Worm (Caenorhabditis elegans) whole organism, late embryonic: ENCODE data around the gene osm-10.

Experiments
- C38D4.7 ChIP-seq: fragments of 200-800 bp; sonication (Bioruptor generic); optimal IDR thresholded peaks from 2 replicates; lab custom pipeline; 2018; ENCODE audit warnings: mild to moderate bottlenecking, missing genetic modification characterization, moderate library complexity, missing compliant biosample characterization
- F13H6.1 ChIP-seq: sonication (generic microtip); optimal IDR thresholded peaks from 2 replicates; lab custom pipeline; 2016; ENCODE audit warnings: missing genetic modification characterization, missing compliant biosample characterization
- K02D7.2 ChIP-seq: sonication (generic microtip); optimal IDR thresholded peaks from 2 replicates; lab custom pipeline; 2017; ENCODE audit warnings: mild to moderate bottlenecking, missing genetic modification characterization, missing compliant biosample characterization
- K09A11.1 ChIP-seq: sonication (generic microtip); optimal IDR thresholded peaks from 2 replicates; lab custom pipeline; 2017; ENCODE audit warnings: antibody characterized with exemption, mild to moderate bottlenecking, missing genetic modification characterization, missing compliant biosample characterization; ENCODE audit not compliant: insufficient read depth
- T23F11.4 ChIP-seq: fragments of 200-800 bp; sonication (Bioruptor generic); optimal IDR thresholded peaks from 2 replicates; lab custom pipeline; 2018; ENCODE audit warnings: mild to moderate bottlenecking, missing genetic modification characterization, missing compliant biosample characterization
- ahr-1 ChIP-seq: sonication (generic microtip); optimal IDR thresholded peaks from 2 replicates; lab custom pipeline; 2016; ENCODE audit warnings: missing genetic modification characterization, missing compliant biosample characterization
- ceh-14 ChIP-seq: sonication (generic microtip); optimal IDR thresholded peaks from 2 replicates; lab custom pipeline; 2016; ENCODE audit warnings: missing genotype, missing genetic modification characterization, missing compliant biosample characterization
- ceh-19 ChIP-seq: fragments of 200-800 bp; sonication (Bioruptor generic); optimal IDR thresholded peaks from 2 replicates; lab custom pipeline; 2018; ENCODE audit warnings: mild to moderate bottlenecking, missing genetic modification characterization, missing compliant biosample characterization
- ceh-22 ChIP-seq: sonication (generic microtip); optimal IDR thresholded peaks from 2 replicates; lab custom pipeline; 2017; ENCODE audit warnings: missing biosample characterization, missing genetic modification characterization
- ceh-24 ChIP-seq: sonication (generic microtip); optimal IDR thresholded peaks from 2 replicates; lab custom pipeline; 2016; ENCODE audit warnings: mild to moderate bottlenecking, missing genetic modification characterization, missing compliant biosample characterization
- ceh-30 ChIP-seq: fragments of 150-350 bp; optimal IDR thresholded peaks from 2 replicates; lab custom pipeline; 2014; ENCODE audit warnings: missing biosample characterization, missing genetic modification characterization
- ceh-31 ChIP-seq: sonication (generic microtip); optimal IDR thresholded peaks from 2 replicates; lab custom pipeline; 2016; ENCODE audit warnings: missing genetic modification characterization, missing compliant biosample characterization
- ceh-34 ChIP-seq: sonication (generic microtip); optimal IDR thresholded peaks from 2 replicates; lab custom pipeline; 2016; ENCODE audit warnings: mild to moderate bottlenecking, missing genetic modification characterization, missing compliant biosample characterization
- ceh-45 ChIP-seq: fragments of 200-800 bp; sonication (Bioruptor generic); IDR thresholded peaks from 2 replicates; pipeline ENCODE4 v1.3.6; 2022; ENCODE audit warnings: missing genetic modification reagents, missing genetic modification characterization, missing compliant biosample characterization
- ceh-48 ChIP-seq: sonication (generic microtip); optimal IDR thresholded peaks from 2 replicates; lab custom pipeline; 2016; ENCODE audit warnings: missing genetic modification characterization, inconsistent platforms, missing compliant biosample characterization
- ceh-9 ChIP-seq: sonication (generic microtip); optimal IDR thresholded peaks from 2 replicates; lab custom pipeline; 2016; ENCODE audit warnings: mild to moderate bottlenecking, missing genetic modification characterization, inconsistent platforms, missing compliant biosample characterization
- dmd-4 ChIP-seq: sonication (generic microtip); optimal IDR thresholded peaks from 2 replicates; lab custom pipeline; 2016; ENCODE audit warnings: borderline replicate concordance, missing genetic modification characterization, missing compliant biosample characterization
- dve-1 ChIP-seq: sonication (generic microtip); optimal IDR thresholded peaks from 2 replicates; lab custom pipeline; 2017; ENCODE audit warnings: antibody characterized with exemption, mild to moderate bottlenecking, missing genetic modification characterization, missing compliant biosample characterization
- elt-2 ChIP-seq: sonication (generic microtip); optimal IDR thresholded peaks from 2 replicates; lab custom pipeline; 2016; ENCODE audit warnings: missing genetic modification reagents, missing genetic modification characterization, missing compliant biosample characterization
- ets-4 ChIP-seq: sonication (generic microtip); optimal IDR thresholded peaks from 2 replicates; lab custom pipeline; 2016; ENCODE audit warnings: missing genetic modification characterization, missing compliant biosample characterization
- fkh-10 ChIP-seq: fragments of 150-350 bp; optimal IDR thresholded peaks from 2 replicates; lab custom pipeline; 2014; ENCODE audit warnings: missing biosample characterization, missing genetic modification reagents, missing genetic modification characterization
- fkh-6 ChIP-seq: sonication (generic microtip); optimal IDR thresholded peaks from 2 replicates; lab custom pipeline; 2016; ENCODE audit warnings: missing genetic modification characterization, missing compliant biosample characterization
- gmeb-2 ChIP-seq: sonication (generic microtip); optimal IDR thresholded peaks from 2 replicates; lab custom pipeline; 2016; ENCODE audit warnings: missing genetic modification characterization, inconsistent platforms, missing compliant biosample characterization
- hlh-13 ChIP-seq: fragments of 200-800 bp; sonication (Bioruptor generic); optimal IDR thresholded peaks from 2 replicates; lab custom pipeline; 2018; ENCODE audit warnings: mild to moderate bottlenecking, missing genetic modification characterization, missing compliant biosample characterization
- hlh-30 ChIP-seq: sonication (generic microtip); optimal IDR thresholded peaks from 2 replicates; lab custom pipeline; 2017; ENCODE audit warnings: antibody characterized with exemption, missing genetic modification characterization, missing compliant biosample characterization; ENCODE audit not compliant: insufficient read depth
- hlh-8 ChIP-seq: sonication (generic microtip); optimal IDR thresholded peaks from 2 replicates; lab custom pipeline; 2016; ENCODE audit warnings: missing genotype, missing genetic modification characterization, missing compliant biosample characterization
- lim-6 ChIP-seq: sonication (generic microtip); optimal IDR thresholded peaks from 2 replicates; lab custom pipeline; 2016; ENCODE audit warnings: missing genetic modification characterization, missing compliant biosample characterization
- lin-11 ChIP-seq: fragments of 200-800 bp; sonication (Bioruptor generic); optimal IDR thresholded peaks from 2 replicates; lab custom pipeline; 2018; ENCODE audit warnings: mild to moderate bottlenecking, missing genetic modification characterization, missing compliant biosample characterization
- madf-2 ChIP-seq: sonication (generic microtip); optimal IDR thresholded peaks from 2 replicates; lab custom pipeline; 2017; ENCODE audit warnings: missing genetic modification characterization, missing compliant biosample characterization
- mec-3 ChIP-seq: sonication (generic microtip); optimal IDR thresholded peaks from 2 replicates; lab custom pipeline; 2016; ENCODE audit warnings: borderline replicate concordance, missing genetic modification characterization, missing compliant biosample characterization
- nhr-232 ChIP-seq: sonication (generic microtip); optimal IDR thresholded peaks from 2 replicates; lab custom pipeline; 2016; ENCODE audit warnings: missing genetic modification characterization, missing compliant biosample characterization
- pha-2 ChIP-seq: sonication (generic microtip); optimal IDR thresholded peaks from 2 replicates; lab custom pipeline; 2017; ENCODE audit warnings: mild to moderate bottlenecking, missing genetic modification characterization, missing compliant biosample characterization
- pha-4 ChIP-seq: fragments of 150-350 bp; optimal IDR thresholded peaks from 2 replicates; lab custom pipeline; 2018; ENCODE audit warnings: missing biosample characterization, missing genetic modification reagents, missing genetic modification characterization
- pros-1 ChIP-seq: fragments of 150-350 bp; optimal IDR thresholded peaks from 2 replicates; lab custom pipeline; 2014; ENCODE audit warnings: missing biosample characterization, missing genetic modification reagents, missing genetic modification characterization
- ref-2 ChIP-seq: sonication (generic microtip); optimal IDR thresholded peaks from 2 replicates; lab custom pipeline; 2016; ENCODE audit warnings: missing genetic modification characterization, missing compliant biosample characterization
- rnt-1 ChIP-seq: sonication (generic microtip); optimal IDR thresholded peaks from 2 replicates; lab custom pipeline; 2016; ENCODE audit warnings: missing genetic modification characterization, missing compliant biosample characterization
- sdc-2 ChIP-seq: sonication (generic microtip); optimal IDR thresholded peaks from 2 replicates; lab custom pipeline; 2016; ENCODE audit warnings: missing genotype, missing genetic modification characterization, missing compliant biosample characterization
- sox-2 ChIP-seq: fragments of 200-800 bp; sonication (Bioruptor generic); IDR thresholded peaks from 2 replicates; pipeline ENCODE4 v1.3.6; 2022; ENCODE audit warnings: missing genetic modification reagents, missing genetic modification characterization, missing compliant biosample characterization
- tbx-2 ChIP-seq: sonication (generic microtip); optimal IDR thresholded peaks from 2 replicates; lab custom pipeline; 2016; ENCODE audit warnings: missing genetic modification characterization, missing compliant biosample characterization
- tbx-7 ChIP-seq: sonication (generic microtip); optimal IDR thresholded peaks from 2 replicates; lab custom pipeline; 2016; ENCODE audit warnings: missing genotype, missing genetic modification characterization, missing compliant biosample characterization
- unc-3 ChIP-seq, 2 experiments: fragments of 200-800 bp in 1 of 2; sonication (Bioruptor generic) in 1 of 2; sonication (generic microtip) in 1 of 2; conservative IDR thresholded peaks in 1 of 2; optimal IDR thresholded peaks in 1 of 2; 2 replicates each; pipeline versions ENCODE4 v1.3.6 to Lab custom; 2016 to 2022; ENCODE audit warnings: missing compliant biosample characterization in 2 of 2, missing genetic modification characterization in 2 of 2, missing genetic modification reagents in 1 of 2
- unc-55 ChIP-seq: sonication (generic microtip); optimal IDR thresholded peaks from 2 replicates; lab custom pipeline; 2017; ENCODE audit warnings: missing biosample characterization, missing genetic modification reagents, missing genetic modification characterization
- unc-86 ChIP-seq: sonication (generic microtip); optimal IDR thresholded peaks from 2 replicates; lab custom pipeline; 2016; ENCODE audit warnings: missing genetic modification characterization, missing compliant biosample characterization
- zip-5 ChIP-seq: sonication (generic microtip); optimal IDR thresholded peaks from 2 replicates; lab custom pipeline; 2016; ENCODE audit warnings: missing genetic modification characterization, missing compliant biosample characterization

Gene osm-10

DNA sequence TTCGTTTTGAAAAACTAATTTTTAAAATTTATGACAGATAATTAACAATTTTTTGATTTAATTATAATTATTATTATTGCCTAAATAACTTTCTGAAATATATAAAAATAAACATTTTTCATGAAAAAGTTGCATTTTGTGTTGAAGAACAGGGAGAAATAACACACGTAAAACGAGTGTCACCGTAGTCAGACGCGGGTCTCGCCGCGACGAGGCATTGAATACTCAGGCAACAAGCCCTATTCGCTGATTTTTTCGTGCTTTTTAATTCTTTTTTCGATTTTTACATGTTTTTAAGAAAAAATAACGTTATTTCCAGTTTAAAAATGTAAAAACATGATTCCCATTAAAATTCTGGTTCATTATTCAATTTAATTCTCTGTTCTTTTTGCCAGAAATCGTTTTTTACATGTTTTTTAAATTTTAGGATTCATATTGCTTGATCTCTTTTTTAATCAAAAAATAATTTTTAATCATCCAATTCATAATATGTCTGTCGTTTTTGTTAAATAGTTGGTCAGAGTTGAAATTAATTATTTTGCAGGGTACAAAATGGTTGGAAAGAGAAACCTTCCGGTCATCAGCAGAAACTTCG is 35.1 kb upstream of the osm-10 start, which contains the start of gene rpl-6 (continued):
- TF ChIP-seq dve-1 (no peak), pros-1 (tag; lab: Kevin White, UChicago) (no peak), ceh-45 (GFP tag; lab: Robert Waterston, UW) (no peak), C38D4.7 (GFP tag; lab: Kevin White, UChicago) (no peak), unc-86 (tag; lab: Kevin White, UChicago) (no peak), nhr-232 (no peak), gmeb-2 (tag; lab: Kevin White, UChicago) (no peak), rnt-1 (tag; lab: Kevin White, UChicago) (no peak), madf-2 (tag; lab: Kevin White, UChicago) (no peak), ahr-1 (no peak), sdc-2 (tag; lab: Kevin White, UChicago) (no peak), ceh-34 (tag; lab: Kevin White, UChicago) (peak; percentile 1), ceh-24 (no peak), unc-3 (GFP tag; conservative IDR thresholded peaks at IDR 0.05; lab: Robert Waterston, UW) (no peak), unc-3 (tag; optimal IDR thresholded peaks at IDR 0.05; lab: Kevin White, UChicago) (no peak), ceh-9 (tag; lab: Kevin White, UChicago) (no peak), pha-2 (tag; lab: Kevin White, UChicago) (peak; percentile 4), tbx-2 (peak; percentile 23), hlh-30 (no peak), ref-2 (no peak), fkh-10 (no peak), ceh-48 (tag; lab: Kevin White, UChicago) (no peak), ets-4 (no peak), lim-6 (tag; lab: Kevin White, UChicago) (no peak)

DNA sequence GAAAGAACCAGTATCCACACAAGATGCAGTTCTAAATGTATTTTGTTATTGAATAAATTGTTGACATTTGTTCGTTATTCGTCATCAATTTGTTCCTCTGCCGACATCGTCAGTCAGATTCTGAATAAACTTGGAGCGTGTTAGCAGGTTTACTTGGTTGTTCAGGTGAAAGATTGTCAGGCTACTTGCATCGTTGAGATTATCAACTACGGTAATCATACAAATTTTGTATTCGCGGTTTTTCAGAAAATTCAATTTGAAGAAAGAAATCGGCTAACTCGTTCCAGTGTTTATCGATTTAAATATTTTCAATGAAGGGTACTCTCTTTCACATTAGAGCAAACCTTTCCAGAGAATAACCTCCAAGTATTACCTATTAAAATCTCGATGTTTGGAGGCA is 33.4 kb upstream of the osm-10 start, which contains the start of gene R151.2:
R151.2 (plus strand) TSS at position 247 of the 400 bp plus-strand sequence.
- TF ChIP-seq mec-3 (tag; lab: Kevin White, UChicago), result no peak
- no peak for TF ChIP-seq C38D4.7 (GFP tag; lab: Kevin White, UChicago)
- no peak for TF ChIP-seq sox-2 (GFP tag; lab: Robert Waterston, UW)
- TF ChIP-seq elt-2, result no peak
- no peak for TF ChIP-seq fkh-6 (tag; lab: Kevin White, UChicago)

DNA sequence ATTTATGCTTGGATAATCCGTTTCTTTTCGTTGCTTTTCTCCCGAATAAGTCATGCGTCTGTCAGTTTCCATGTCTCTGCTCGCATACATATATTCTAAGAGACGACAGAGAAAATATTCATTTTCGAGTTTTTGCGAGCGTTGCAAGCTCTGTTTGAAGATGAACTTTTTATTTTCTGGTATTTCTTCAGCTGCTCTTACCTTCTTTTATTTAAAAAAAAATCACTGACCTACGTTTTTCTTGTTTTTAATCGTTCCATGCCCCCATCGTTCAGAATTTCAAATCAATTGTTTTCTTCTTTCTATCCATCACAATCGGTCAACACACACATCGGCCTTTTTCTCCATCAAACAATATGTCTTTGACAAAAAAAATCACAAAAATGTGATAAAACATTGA is 32.6 kb upstream of the osm-10 start:
- TF ChIP-seq ceh-19 (GFP tag; lab: Kevin White, UChicago) (no peak), tbx-2 (no peak), pha-4 (tag; lab: Kevin White, UChicago) (no peak), lin-11 (tag; lab: Kevin White, UChicago) (no peak), fkh-10 (no peak), K02D7.2 (tag; lab: Kevin White, UChicago) (no peak), tbx-7 (tag; lab: Kevin White, UChicago) (no peak), dve-1 (no peak)

DNA sequence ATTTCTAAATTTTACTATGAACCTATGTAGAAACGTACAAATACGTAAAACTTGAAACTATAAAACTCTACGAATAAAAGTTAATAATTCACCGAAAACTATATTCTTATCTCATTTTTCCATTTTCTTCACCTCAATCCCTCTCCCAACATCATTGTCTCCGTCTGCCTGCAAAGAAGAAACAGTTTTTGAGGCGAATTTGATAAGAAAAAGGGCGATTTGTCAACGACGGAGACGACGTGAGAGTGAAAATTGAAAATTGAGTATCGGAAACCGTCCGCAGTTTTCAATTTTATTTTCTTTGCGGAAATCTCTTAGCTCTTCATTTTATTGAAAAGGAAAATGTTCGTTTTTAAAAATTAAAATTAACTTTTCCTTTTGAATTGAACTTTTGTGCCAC is 31.1 kb upstream of the osm-10 start:
- TF ChIP-seq fkh-6 (tag; lab: Kevin White, UChicago), result no peak
- TF ChIP-seq hlh-13, result no peak
- no peak for TF ChIP-seq ceh-30 (tag; lab: Kevin White, UChicago)
- no peak for TF ChIP-seq unc-55
- no peak for TF ChIP-seq hlh-8
- TF ChIP-seq ceh-14 (tag; lab: Kevin White, UChicago), result no peak
- TF ChIP-seq dmd-4, result no peak
- TF ChIP-seq ets-4, result no peak
- no peak for TF ChIP-seq zip-5 (tag; lab: Kevin White, UChicago)
- TF ChIP-seq elt-2, result no peak
- TF ChIP-seq ceh-31 (tag; lab: Kevin White, UChicago), result no peak
- TF ChIP-seq T23F11.4 (GFP tag; lab: Kevin White, UChicago), result no peak
- TF ChIP-seq pha-2 (tag; lab: Kevin White, UChicago), result no peak
- TF ChIP-seq F13H6.1, result no peak
- TF ChIP-seq K09A11.1 (tag; lab: Kevin White, UChicago), result no peak
- no peak for TF ChIP-seq ref-2
- no peak for TF ChIP-seq ceh-22 (tag; lab: Kevin White, UChicago)
